Worm (Caenorhabditis elegans) whole organism, L4 larva: ENCODE results near the gene Y54G11A.1.

Experiments used
- F49E8.2 ChIP-seq: sonication (generic microtip); optimal IDR thresholded peaks from 2 replicates; lab custom pipeline; 2016; ENCODE audit warnings: missing compliant biosample characterization, mild to moderate bottlenecking, missing genetic modification characterization, borderline replicate concordance
- Y75B8A.6 ChIP-seq: fragments of 200-800 bp; sonication (Bioruptor generic); IDR thresholded peaks from 2 replicates; pipeline ENCODE4 v1.3.6; 2022; ENCODE audit warnings: missing genetic modification reagents, missing genetic modification characterization, missing compliant biosample characterization
- lir-3 ChIP-seq: sonication (generic microtip); optimal IDR thresholded peaks from 2 replicates; lab custom pipeline; 2016; ENCODE audit warnings: mild to moderate bottlenecking, missing genetic modification characterization, missing compliant biosample characterization
- mdl-1 ChIP-seq, 2 experiments: fragments of 150-350 bp in 1 of 2; sonication (generic microtip) in 1 of 2; optimal IDR thresholded peaks; 2 replicates each; lab custom pipeline; 2014 to 2017; ENCODE audit warnings: missing biosample characterization in 2 of 2, missing genetic modification characterization in 2 of 2
- nhr-77 ChIP-seq: fragments of 150-350 bp; optimal IDR thresholded peaks from 2 replicates; lab custom pipeline; 2014; ENCODE audit warnings: missing biosample characterization, missing genetic modification characterization
- sdz-12 ChIP-seq: fragments of 200-800 bp; sonication (Bioruptor generic); optimal IDR thresholded peaks from 2 replicates; lab custom pipeline; 2018; ENCODE audit warnings: mild to moderate bottlenecking, missing genetic modification characterization, missing compliant biosample characterization
- skn-1 ChIP-seq: fragments of 150-350 bp; optimal IDR thresholded peaks from 2 replicates; lab custom pipeline; 2014; ENCODE audit warnings: missing biosample characterization, missing genetic modification characterization
- unc-62 ChIP-seq, 3 experiments: fragments of 150-350 bp in 1 of 3; sonication (generic microtip); optimal IDR thresholded peaks in 2 of 3; peaks in 1 of 3; 1 replicate in 1 of 3; 2 replicates in 2 of 3; lab custom pipeline; 2014 to 2017; ENCODE audit warnings: missing biosample characterization in 3 of 3, missing genetic modification characterization in 3 of 3, missing genetic modification reagents in 3 of 3, missing genotype in 1 of 3
- ztf-11 ChIP-seq: fragments of 150-350 bp; optimal IDR thresholded peaks from 2 replicates; lab custom pipeline; 2014; ENCODE audit warnings: missing biosample characterization, missing genetic modification characterization

- TF ChIP-seq sdz-12 (no peak), F49E8.2 (no peak), lir-3 (tag; lab: Kevin White, UChicago) (no peak), Y75B8A.6 (no peak), skn-1 (tag; lab: Kevin White, UChicago) (no peak), mdl-1 (tag; optimal IDR thresholded peaks at IDR 0.05; lab: Kevin White, UChicago) (no peak), nhr-77 (tag; lab: Kevin White, UChicago) (no peak), ztf-11 (tag; lab: Kevin White, UChicago) (no peak), unc-62 (GFP tag; optimal IDR thresholded peaks at IDR 0.05 in 1 of 2; lab: Kevin White, UChicago) (no peak), unc-62 (tag; optimal IDR thresholded peaks at IDR 0.05; lab: Kevin White, UChicago) (no peak)
These were observed 18.3 kb upstream of the Y54G11A.1 start, which contains the start of gene srh-41 for ce11 chrII:14287277-14287676.
